Worm (Caenorhabditis elegans) whole organism, late embryonic: Measurements from ENCODE around the gene B0250.7.

Experiments
- C08G9.2 ChIP-seq: sonication (generic microtip); optimal IDR thresholded peaks from 2 replicates; lab custom pipeline; 2016; ENCODE audit warnings: mild to moderate bottlenecking, missing genetic modification characterization, moderate library complexity, missing compliant biosample characterization
- T23F11.4 ChIP-seq: fragments of 200-800 bp; sonication (Bioruptor generic); optimal IDR thresholded peaks from 2 replicates; lab custom pipeline; 2018; ENCODE audit warnings: mild to moderate bottlenecking, missing genetic modification characterization, missing compliant biosample characterization
- ahr-1 ChIP-seq: sonication (generic microtip); optimal IDR thresholded peaks from 2 replicates; lab custom pipeline; 2016; ENCODE audit warnings: missing genetic modification characterization, missing compliant biosample characterization
- ceh-14 ChIP-seq: sonication (generic microtip); optimal IDR thresholded peaks from 2 replicates; lab custom pipeline; 2016; ENCODE audit warnings: missing genotype, missing genetic modification characterization, missing compliant biosample characterization
- ceh-18 ChIP-seq: sonication (generic microtip); optimal IDR thresholded peaks from 2 replicates; lab custom pipeline; 2016; ENCODE audit warnings: missing genetic modification characterization, missing compliant biosample characterization
- ceh-2 ChIP-seq: sonication (generic microtip); optimal IDR thresholded peaks from 2 replicates; lab custom pipeline; 2016; ENCODE audit warnings: missing genotype, missing genetic modification characterization, missing compliant biosample characterization
- ceh-31 ChIP-seq: sonication (generic microtip); optimal IDR thresholded peaks from 2 replicates; lab custom pipeline; 2016; ENCODE audit warnings: missing genetic modification characterization, missing compliant biosample characterization
- ceh-34 ChIP-seq: sonication (generic microtip); optimal IDR thresholded peaks from 2 replicates; lab custom pipeline; 2016; ENCODE audit warnings: mild to moderate bottlenecking, missing genetic modification characterization, missing compliant biosample characterization
- dmd-4 ChIP-seq: sonication (generic microtip); optimal IDR thresholded peaks from 2 replicates; lab custom pipeline; 2016; ENCODE audit warnings: borderline replicate concordance, missing genetic modification characterization, missing compliant biosample characterization
- elt-2 ChIP-seq: sonication (generic microtip); optimal IDR thresholded peaks from 2 replicates; lab custom pipeline; 2016; ENCODE audit warnings: missing genetic modification reagents, missing genetic modification characterization, missing compliant biosample characterization
- elt-4 ChIP-seq: sonication (generic microtip); optimal IDR thresholded peaks from 2 replicates; lab custom pipeline; 2016; ENCODE audit warnings: missing genetic modification characterization, missing compliant biosample characterization
- ets-4 ChIP-seq: sonication (generic microtip); optimal IDR thresholded peaks from 2 replicates; lab custom pipeline; 2016; ENCODE audit warnings: missing genetic modification characterization, missing compliant biosample characterization
- eyg-1 ChIP-seq: sonication (generic microtip); optimal IDR thresholded peaks from 2 replicates; lab custom pipeline; 2016; ENCODE audit warnings: missing genotype, missing genetic modification characterization, missing compliant biosample characterization
- fax-1 ChIP-seq: sonication (generic microtip); optimal IDR thresholded peaks from 2 replicates; lab custom pipeline; 2016; ENCODE audit warnings: missing genotype, missing genetic modification characterization, missing compliant biosample characterization
- fkh-10 ChIP-seq: fragments of 150-350 bp; optimal IDR thresholded peaks from 2 replicates; lab custom pipeline; 2014; ENCODE audit warnings: missing biosample characterization, missing genetic modification reagents, missing genetic modification characterization
- fkh-6 ChIP-seq: sonication (generic microtip); optimal IDR thresholded peaks from 2 replicates; lab custom pipeline; 2016; ENCODE audit warnings: missing genetic modification characterization, missing compliant biosample characterization
- gmeb-2 ChIP-seq: sonication (generic microtip); optimal IDR thresholded peaks from 2 replicates; lab custom pipeline; 2016; ENCODE audit warnings: missing genetic modification characterization, inconsistent platforms, missing compliant biosample characterization
- hlh-30 ChIP-seq: sonication (generic microtip); optimal IDR thresholded peaks from 2 replicates; lab custom pipeline; 2017; ENCODE audit warnings: antibody characterized with exemption, missing genetic modification characterization, missing compliant biosample characterization; ENCODE audit not compliant: insufficient read depth
- hlh-8 ChIP-seq: sonication (generic microtip); optimal IDR thresholded peaks from 2 replicates; lab custom pipeline; 2016; ENCODE audit warnings: missing genotype, missing genetic modification characterization, missing compliant biosample characterization
- lim-6 ChIP-seq: sonication (generic microtip); optimal IDR thresholded peaks from 2 replicates; lab custom pipeline; 2016; ENCODE audit warnings: missing genetic modification characterization, missing compliant biosample characterization
- mec-3 ChIP-seq: sonication (generic microtip); optimal IDR thresholded peaks from 2 replicates; lab custom pipeline; 2016; ENCODE audit warnings: borderline replicate concordance, missing genetic modification characterization, missing compliant biosample characterization
- nfya-1 ChIP-seq: sonication (generic microtip); optimal IDR thresholded peaks from 2 replicates; lab custom pipeline; 2017; ENCODE audit warnings: missing genetic modification characterization, mild to moderate bottlenecking, missing compliant biosample characterization, antibody characterized with exemption, moderate library complexity
- pax-1 ChIP-seq: fragments of 150-350 bp; optimal IDR thresholded peaks from 2 replicates; lab custom pipeline; 2014; ENCODE audit warnings: missing biosample characterization, missing genetic modification characterization
- pha-2 ChIP-seq: sonication (generic microtip); optimal IDR thresholded peaks from 2 replicates; lab custom pipeline; 2017; ENCODE audit warnings: mild to moderate bottlenecking, missing genetic modification characterization, missing compliant biosample characterization
- pha-4 ChIP-seq: fragments of 150-350 bp; optimal IDR thresholded peaks from 2 replicates; lab custom pipeline; 2018; ENCODE audit warnings: missing biosample characterization, missing genetic modification reagents, missing genetic modification characterization
- pros-1 ChIP-seq: fragments of 150-350 bp; optimal IDR thresholded peaks from 2 replicates; lab custom pipeline; 2014; ENCODE audit warnings: missing biosample characterization, missing genetic modification reagents, missing genetic modification characterization
- ref-2 ChIP-seq: sonication (generic microtip); optimal IDR thresholded peaks from 2 replicates; lab custom pipeline; 2016; ENCODE audit warnings: missing genetic modification characterization, missing compliant biosample characterization
- rnt-1 ChIP-seq: sonication (generic microtip); optimal IDR thresholded peaks from 2 replicates; lab custom pipeline; 2016; ENCODE audit warnings: missing genetic modification characterization, missing compliant biosample characterization
- sox-2 ChIP-seq: fragments of 200-800 bp; sonication (Bioruptor generic); IDR thresholded peaks from 2 replicates; pipeline ENCODE4 v1.3.6; 2022; ENCODE audit warnings: missing genetic modification reagents, missing genetic modification characterization, missing compliant biosample characterization
- tbx-2 ChIP-seq: sonication (generic microtip); optimal IDR thresholded peaks from 2 replicates; lab custom pipeline; 2016; ENCODE audit warnings: missing genetic modification characterization, missing compliant biosample characterization
- tbx-7 ChIP-seq: sonication (generic microtip); optimal IDR thresholded peaks from 2 replicates; lab custom pipeline; 2016; ENCODE audit warnings: missing genotype, missing genetic modification characterization, missing compliant biosample characterization
- unc-42 ChIP-seq: sonication (generic microtip); optimal IDR thresholded peaks from 2 replicates; lab custom pipeline; 2016; ENCODE audit warnings: missing genotype, missing genetic modification characterization, missing compliant biosample characterization
- unc-55 ChIP-seq: sonication (generic microtip); optimal IDR thresholded peaks from 2 replicates; lab custom pipeline; 2017; ENCODE audit warnings: missing biosample characterization, missing genetic modification reagents, missing genetic modification characterization
- zip-5 ChIP-seq: sonication (generic microtip); optimal IDR thresholded peaks from 2 replicates; lab custom pipeline; 2016; ENCODE audit warnings: missing genetic modification characterization, missing compliant biosample characterization
- ztf-16 ChIP-seq: sonication (generic microtip); optimal IDR thresholded peaks from 2 replicates; lab custom pipeline; 2017; ENCODE audit warnings: missing genetic modification characterization, missing compliant biosample characterization

The B0250.7 gene

DNA sequence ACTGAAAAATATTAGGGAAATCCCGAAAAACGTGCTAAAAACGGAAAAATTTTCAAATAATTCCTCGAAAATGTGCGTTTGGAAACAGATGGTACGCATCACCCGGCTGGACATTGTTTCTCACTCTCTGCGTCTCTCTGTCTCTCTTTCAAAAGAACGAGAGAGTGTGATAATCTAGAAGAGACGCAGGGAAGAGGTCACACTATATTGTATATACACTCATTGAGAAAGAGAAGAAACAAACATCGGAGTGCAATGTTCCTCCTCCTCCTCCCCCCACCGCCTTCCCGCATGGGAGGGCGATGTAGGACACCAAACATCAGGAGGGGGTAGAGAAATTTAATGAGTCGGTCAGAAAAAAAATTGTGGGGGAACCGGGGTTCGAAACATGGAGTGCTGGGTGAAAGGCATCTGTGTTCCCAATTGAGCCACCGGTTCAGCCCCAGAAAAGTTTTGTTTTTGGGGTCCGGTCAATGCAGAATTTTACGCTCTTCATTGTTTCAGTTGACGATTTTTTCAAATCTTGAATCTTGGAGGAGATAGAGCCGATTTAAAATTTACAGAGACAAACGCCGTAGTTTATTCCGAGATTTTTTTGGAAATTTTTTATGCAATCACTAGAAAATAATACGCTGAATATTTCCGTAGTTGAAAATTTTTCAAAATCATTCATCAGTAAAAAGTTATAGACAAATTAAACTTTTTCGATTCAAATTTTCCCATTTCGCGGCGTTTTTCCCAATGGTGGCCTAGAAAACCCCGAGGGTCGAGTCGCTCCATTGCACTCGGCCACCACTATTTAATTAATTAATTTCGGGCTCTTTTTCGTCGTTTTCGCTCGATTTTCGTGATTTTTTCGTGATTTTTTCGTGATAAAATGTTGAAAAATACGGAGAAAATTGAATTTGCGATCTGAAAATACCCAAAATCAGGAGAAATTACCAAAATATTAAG lies 51.4 kb downstream of the B0250.7 start:
- peak; percentile 72 for TF ChIP-seq ceh-2 (tag; lab: Kevin White, UChicago)
- TF ChIP-seq nfya-1 (tag; lab: Kevin White, UChicago): peak; percentile 60
- peak; percentile 78 for TF ChIP-seq ceh-14 (tag; lab: Kevin White, UChicago)
- no peak for TF ChIP-seq dmd-4
- peak; percentile 46 for TF ChIP-seq zip-5 (tag; lab: Kevin White, UChicago)
- peak; percentile 17 for TF ChIP-seq pha-2
- TF ChIP-seq tbx-7 (tag; lab: Kevin White, UChicago): peak; percentile 78
- peak; percentile 27 for TF ChIP-seq unc-55 (GFP tag; lab: Kevin White, UChicago)
- TF ChIP-seq pros-1 (tag; lab: Kevin White, UChicago): peak; percentile 47
- TF ChIP-seq unc-42: peak; percentile 87
- TF ChIP-seq ztf-16: peak; percentile 9
- TF ChIP-seq ceh-31 (tag; lab: Kevin White, UChicago): peak; percentile 90
- TF ChIP-seq ref-2 (tag; lab: Kevin White, UChicago): peak; percentile 50
- TF ChIP-seq tbx-2 (tag; lab: Kevin White, UChicago): peak; percentile 63
- TF ChIP-seq rnt-1: peak; percentile 41
- peak; percentile 79 for TF ChIP-seq ets-4 (tag; lab: Kevin White, UChicago)
- no peak for TF ChIP-seq fkh-10 (GFP tag; lab: Kevin White, UChicago)
- TF ChIP-seq lim-6 (tag; lab: Kevin White, UChicago): peak; percentile 47
- peak; percentile 67 for TF ChIP-seq mec-3 (tag; lab: Kevin White, UChicago)
- peak; percentile 69 for TF ChIP-seq hlh-30 (tag; lab: Kevin White, UChicago)
- no peak for TF ChIP-seq fax-1 (tag; lab: Kevin White, UChicago)
- TF ChIP-seq T23F11.4 (GFP tag; lab: Kevin White, UChicago): no peak
- TF ChIP-seq pha-4 (tag; lab: Kevin White, UChicago): no peak
- peak; percentile 68 for TF ChIP-seq hlh-8 (tag; lab: Kevin White, UChicago)
- TF ChIP-seq sox-2: peak; percentile 39
- TF ChIP-seq C08G9.2: peak; percentile 89
- TF ChIP-seq ahr-1 (tag; lab: Kevin White, UChicago): no peak
- TF ChIP-seq ceh-18 (tag; lab: Kevin White, UChicago): peak; percentile 56
- peak; percentile 52 for TF ChIP-seq ceh-34
- TF ChIP-seq elt-4 (tag; lab: Kevin White, UChicago): no peak
- peak; percentile 37 for TF ChIP-seq fkh-6
- TF ChIP-seq pax-1 (tag; lab: Kevin White, UChicago): peak; percentile 43
- peak; percentile 31 for TF ChIP-seq gmeb-2 (tag; lab: Kevin White, UChicago)

DNA sequence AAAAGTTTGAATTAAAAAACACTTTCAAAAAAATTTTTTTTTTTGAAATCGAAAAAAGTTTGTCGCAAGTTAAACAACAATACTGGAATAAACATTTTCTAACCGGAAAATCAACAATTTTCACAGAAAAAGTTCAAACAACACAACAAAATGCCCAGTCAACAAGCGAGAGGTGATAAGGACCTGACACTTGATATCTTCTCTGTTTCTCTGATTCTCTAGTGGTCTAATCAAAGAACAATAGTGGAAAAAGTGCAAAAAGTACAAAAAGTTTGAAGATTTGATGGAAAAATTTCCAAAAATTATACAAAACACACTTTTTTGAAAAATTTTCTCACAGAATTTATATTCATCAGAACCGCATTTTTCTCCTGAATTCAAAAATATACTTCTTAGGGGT lies 52.4 kb downstream of the B0250.7 start:
- TF ChIP-seq eyg-1: no peak
- peak; percentile 9 for TF ChIP-seq elt-2 (tag; lab: Kevin White, UChicago)
